Worm (Caenorhabditis elegans): ENCODE data around the gene T19D12.6.

DNA sequence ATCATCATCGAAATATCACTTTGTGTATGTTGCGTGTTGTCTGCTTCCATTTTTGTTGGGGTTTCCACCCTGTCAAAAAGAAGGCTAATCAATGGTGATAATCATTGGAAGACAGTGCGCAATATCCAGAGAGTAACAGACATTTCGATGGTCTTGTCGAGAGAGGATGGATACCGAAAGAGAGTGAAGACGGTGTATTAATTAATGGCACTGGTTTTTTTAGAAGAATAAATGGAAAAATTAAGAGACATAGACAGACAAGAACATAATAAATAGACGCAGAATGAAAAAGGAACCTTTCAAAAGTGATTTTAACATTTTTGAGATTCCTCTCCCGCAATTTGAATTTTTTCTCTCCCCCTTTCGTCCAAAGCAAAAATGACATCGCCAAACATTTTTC lies 23.9 kb downstream of the T19D12.6 start:
- TF ChIP-seq elt-1 (tag; optimal IDR thresholded peaks at IDR 0.05; ENCODE audit: borderline replicate concordance, insufficient read depth) = no peak
- no peak for TF ChIP-seq mls-2 (tag; optimal IDR thresholded peaks at IDR 0.05)
- no peak for TF ChIP-seq mab-5 (tag; optimal IDR thresholded peaks at IDR 0.05)
- no peak for TF ChIP-seq drap-1 (GFP tag; optimal IDR thresholded peaks at IDR 0.05)
- no peak for TF ChIP-seq lsy-2 (tag; optimal IDR thresholded peaks at IDR 0.05)
- no peak for TF ChIP-seq ztf-11 (tag; optimal IDR thresholded peaks at IDR 0.05)

All from whole organism, mixed stage, embryonic.